Fruit fly (Drosophila melanogaster): ENCODE results near the gene CG2202.

Gene CG2202

dm6 chrX:10832369-10832768, 16.2 kb upstream of the CG2202 start (continued):
- TF ChIP-seq CrebB (tag; optimal IDR thresholded peaks at IDR 0.05) (no peak), dysf (GFP tag; IDR thresholded peaks at IDR 0.05) (peak; percentile 68; the same call in 2 of the 3 replicates), CG12155 (GFP tag; optimal IDR thresholded peaks at IDR 0.05) (peak; percentile 50), CG11093 (GFP tag; IDR thresholded peaks at IDR 0.05) (no peak), dm (GFP tag; optimal IDR thresholded peaks at IDR 0.05) (peak; percentile 23), CG6813 (GFP tag; optimal IDR thresholded peaks at IDR 0.05) (peak; percentile 25), bbx (GFP tag; IDR thresholded peaks at IDR 0.05; ENCODE audit: partially characterized antibody) (peak; percentile 28; the same call in 1 of the 2 replicates), lov (optimal IDR thresholded peaks at IDR 0.05) (no peak), lov (GFP tag; IDR thresholded peaks at IDR 0.05) (no peak), CG13624 (GFP tag; optimal IDR thresholded peaks at IDR 0.05) (peak; percentile 52), NK7.1 (GFP tag; optimal IDR thresholded peaks at IDR 0.05) (peak; percentile 36), Myb (GFP tag; optimal IDR thresholded peaks at IDR 0.05) (peak; percentile 89), CoRest (tag; optimal IDR thresholded peaks at IDR 0.05) (peak; percentile 66), sens-2 (GFP tag; IDR thresholded peaks at IDR 0.05) (no peak), CG42726 (GFP tag; IDR thresholded peaks at IDR 0.05; ENCODE audit: partially characterized antibody) (peak; percentile 82), CG12299 (tag; optimal IDR thresholded peaks at IDR 0.05) (peak; percentile 47), wdn (GFP tag; IDR thresholded peaks at IDR 0.05) (no peak), ac (GFP tag; optimal IDR thresholded peaks at IDR 0.05) (no peak), cad (GFP tag; optimal IDR thresholded peaks at IDR 0.05) (no peak), run (tag; optimal IDR thresholded peaks at IDR 0.05) (no peak), gsb-n (tag; optimal IDR thresholded peaks at IDR 0.05) (peak; percentile 31), CG1647 (GFP tag; optimal IDR thresholded peaks at IDR 0.05) (peak; percentile 54), pum (GFP tag; optimal IDR thresholded peaks at IDR 0.05) (peak; percentile 70), CG17829 (tag; optimal IDR thresholded peaks at IDR 0.05) (peak; percentile 70), Hr3 (GFP tag; optimal IDR thresholded peaks at IDR 0.05) (peak; percentile 70), amos (GFP tag; IDR thresholded peaks at IDR 0.05; ENCODE audit: partially characterized antibody) (peak; percentile 66), CG33213 (GFP tag; optimal IDR thresholded peaks at IDR 0.05) (peak; percentile 77), nmo (GFP tag; optimal IDR thresholded peaks at IDR 0.05) (peak; percentile 61), grau (tag; optimal IDR thresholded peaks at IDR 0.05) (peak; percentile 69), CG11696 (GFP tag; IDR thresholded peaks at IDR 0.05) (no peak), CG1529 (GFP tag; optimal IDR thresholded peaks at IDR 0.05) (no peak), Hmr (GFP tag; optimal IDR thresholded peaks at IDR 0.05) (peak; percentile 73), oc (tag; optimal IDR thresholded peaks at IDR 0.05) (no peak), CG10543 (GFP tag; optimal IDR thresholded peaks at IDR 0.05) (peak; percentile 22), salm (tag; optimal IDR thresholded peaks at IDR 0.05) (no peak), CG4360 (GFP tag; IDR thresholded peaks at IDR 0.05) (no peak), tin (GFP tag; optimal IDR thresholded peaks at IDR 0.05) (peak; percentile 68), CG2129 (GFP tag; IDR thresholded peaks at IDR 0.05; ENCODE audit: partially characterized antibody) (no peak), CG4282 (GFP tag; optimal IDR thresholded peaks at IDR 0.05) (no peak), CG12391 (tag; optimal IDR thresholded peaks at IDR 0.05) (peak; percentile 50), CG14050 (GFP tag; IDR thresholded peaks at IDR 0.05) (peak; percentile 10; the same call in 1 of the 3 replicates), PHDP (tag; optimal IDR thresholded peaks at IDR 0.05) (peak; percentile 51), eyg (GFP tag; optimal IDR thresholded peaks at IDR 0.05) (no peak), ken (GFP tag; IDR thresholded peaks at IDR 0.05) (peak; percentile 76), fd3F (GFP tag; optimal IDR thresholded peaks at IDR 0.05) (peak; percentile 36), HLH3B (GFP tag; IDR thresholded peaks at IDR 0.05) (peak; percentile 56), CG6272 (GFP tag; IDR thresholded peaks at IDR 0.05) (no peak), Eip74EF (GFP tag; optimal IDR thresholded peaks at IDR 0.05) (no peak), CG10654 (GFP tag; optimal IDR thresholded peaks at IDR 0.05) (peak; percentile 27), CTCF (GFP tag; optimal IDR thresholded peaks at IDR 0.05) (peak; percentile 99), jumu (GFP tag; optimal IDR thresholded peaks at IDR 0.05) (peak; percentile 24), CG9437 (GFP tag; optimal IDR thresholded peaks at IDR 0.05) (peak; percentile 70)
